Worm (Caenorhabditis elegans) whole organism, L1 larva: ENCODE measurements around the gene ZC395.11.

Experiments used
- C04F5.9 ChIP-seq: sonication (generic microtip); optimal IDR thresholded peaks from 2 replicates; lab custom pipeline; 2016; ENCODE audit warnings: missing genetic modification characterization, missing compliant biosample characterization
- C16A3.4 ChIP-seq: fragments of 150-350 bp; optimal IDR thresholded peaks from 2 replicates; lab custom pipeline; 2014; ENCODE audit warnings: missing biosample characterization, missing genetic modification characterization
- C34B4.2 ChIP-seq: sonication (generic microtip); optimal IDR thresholded peaks from 2 replicates; lab custom pipeline; 2017; ENCODE audit warnings: mild to moderate bottlenecking, missing genetic modification characterization, missing compliant biosample characterization
- Y116A8C.19 ChIP-seq: sonication (generic microtip); optimal IDR thresholded peaks from 2 replicates; lab custom pipeline; 2016; ENCODE audit warnings: missing compliant biosample characterization, missing genetic modification characterization, borderline replicate concordance
- aha-1 ChIP-seq: fragments of 150-350 bp; optimal IDR thresholded peaks from 2 replicates; lab custom pipeline; 2014; ENCODE audit warnings: missing biosample characterization, missing genetic modification characterization
- aly-2 ChIP-seq: fragments of 150-350 bp; optimal IDR thresholded peaks from 2 replicates; lab custom pipeline; 2014; ENCODE audit warnings: missing biosample characterization, missing genetic modification characterization
- ama-1 ChIP-seq: fragments of 150-350 bp; optimal IDR thresholded peaks from 2 replicates; lab custom pipeline; 2014
- blmp-1 ChIP-seq: fragments of 150-350 bp; optimal IDR thresholded peaks from 2 replicates; lab custom pipeline; 2014; ENCODE audit warnings: missing biosample characterization, missing genetic modification characterization
- ceh-8 ChIP-seq: fragments of 200-800 bp; sonication (Bioruptor generic); optimal IDR thresholded peaks from 2 replicates; lab custom pipeline; 2018; ENCODE audit warnings: mild to moderate bottlenecking, missing genetic modification characterization, moderate library complexity, missing compliant biosample characterization
- ceh-82 ChIP-seq, 3 experiments: fragments of 150-350 bp in 1 of 3; sonication (generic microtip) in 2 of 3; optimal IDR thresholded peaks; 2 replicates each; lab custom pipeline; 2014 to 2017; ENCODE audit warnings: missing biosample characterization in 3 of 3, missing genetic modification characterization in 3 of 3
- ceh-88 ChIP-seq: fragments of 200-800 bp; sonication (Bioruptor generic); IDR thresholded peaks from 2 replicates; pipeline ENCODE4 v1.3.6; 2022; ENCODE audit warnings: missing genetic modification characterization, missing compliant biosample characterization
- ceh-90 ChIP-seq: sonication (generic microtip); optimal IDR thresholded peaks from 2 replicates; lab custom pipeline; 2016; ENCODE audit warnings: missing genetic modification characterization, missing compliant biosample characterization
- ces-1 ChIP-seq: fragments of 150-350 bp; optimal IDR thresholded peaks from 2 replicates; lab custom pipeline; 2014; ENCODE audit warnings: missing biosample characterization, missing genetic modification reagents, missing genetic modification characterization
- efl-3 ChIP-seq: fragments of 200-800 bp; sonication (Bioruptor generic); optimal IDR thresholded peaks from 2 replicates; lab custom pipeline; 2018; ENCODE audit warnings: mild to moderate bottlenecking, missing genetic modification characterization, missing compliant biosample characterization
- egl-13 ChIP-seq: sonication (generic microtip); optimal IDR thresholded peaks from 2 replicates; lab custom pipeline; 2016; ENCODE audit warnings: missing genotype, missing genetic modification reagents, missing genetic modification characterization, missing compliant biosample characterization
- egl-27 ChIP-seq, 2 experiments: fragments of 150-350 bp in 1 of 2; sonication (generic microtip); optimal IDR thresholded peaks; 3 replicates each; lab custom pipeline; 2017 to 2018; ENCODE audit warnings: missing biosample characterization in 2 of 2, missing genetic modification characterization in 2 of 2, missing genetic modification reagents in 2 of 2
- elt-3 ChIP-seq, 6 experiments: fragments of 150-350 bp in 1 of 6; sonication (generic microtip); optimal IDR thresholded peaks; 2 replicates each; lab custom pipeline; 2017 to 2018; ENCODE audit warnings: missing biosample characterization in 6 of 6, missing genetic modification characterization in 6 of 6, inconsistent platforms in 1 of 6
- ets-5 ChIP-seq: fragments of 200-800 bp; sonication (Bioruptor generic); IDR thresholded peaks from 2 replicates; pipeline ENCODE4 v1.3.6; 2022; ENCODE audit warnings: missing genetic modification characterization, missing compliant biosample characterization
- fkh-10 ChIP-seq: sonication (generic microtip); optimal IDR thresholded peaks from 2 replicates; lab custom pipeline; 2017; ENCODE audit warnings: missing biosample characterization, missing genetic modification reagents, missing genetic modification characterization
- fkh-4 ChIP-seq: sonication (generic microtip); optimal IDR thresholded peaks from 2 replicates; lab custom pipeline; 2016; ENCODE audit warnings: missing compliant biosample characterization, missing genetic modification characterization, borderline replicate concordance
- fos-1 ChIP-seq: fragments of 150-350 bp; optimal IDR thresholded peaks from 2 replicates; lab custom pipeline; 2014; ENCODE audit warnings: missing biosample characterization, missing genetic modification characterization
- grh-1 ChIP-seq: fragments of 200-800 bp; sonication (Bioruptor generic); IDR thresholded peaks from 2 replicates; pipeline ENCODE4 v1.3.6; 2022; ENCODE audit warnings: missing genetic modification reagents, missing genetic modification characterization, missing compliant biosample characterization
- hlh-17 ChIP-seq: fragments of 200-800 bp; sonication (Bioruptor generic); optimal IDR thresholded peaks from 2 replicates; lab custom pipeline; 2018; ENCODE audit warnings: missing genetic modification characterization, mild to moderate bottlenecking, missing compliant biosample characterization, moderate library complexity, borderline replicate concordance
- hlh-4 ChIP-seq: sonication (generic microtip); optimal IDR thresholded peaks from 2 replicates; lab custom pipeline; 2016; ENCODE audit warnings: mild to moderate bottlenecking, missing genetic modification characterization, missing compliant biosample characterization
- irx-1 ChIP-seq: sonication (generic microtip); optimal IDR thresholded peaks from 2 replicates; lab custom pipeline; 2016; ENCODE audit warnings: missing genetic modification characterization, missing compliant biosample characterization
- isw-1 ChIP-seq: fragments of 200-800 bp; sonication (Bioruptor generic); IDR thresholded peaks from 2 replicates; pipeline ENCODE4 v1.3.6; 2022; ENCODE audit warnings: missing genetic modification characterization, missing compliant biosample characterization
- jun-1 ChIP-seq: fragments of 150-350 bp; optimal IDR thresholded peaks from 2 replicates; lab custom pipeline; 2014; ENCODE audit warnings: missing biosample characterization, missing genetic modification reagents, missing genetic modification characterization
- lin-15B ChIP-seq: fragments of 150-350 bp; sonication (generic microtip); optimal IDR thresholded peaks from 3 replicates; lab custom pipeline; 2014; ENCODE audit warnings: missing biosample characterization, missing genetic modification characterization
- lin-35 ChIP-seq, 2 experiments: fragments of 150-350 bp; optimal IDR thresholded peaks; 2 replicates each; lab custom pipeline; 2014; ENCODE audit warnings: missing biosample characterization in 2 of 2, missing genetic modification characterization in 2 of 2, missing genetic modification reagents in 2 of 2
- lsy-2 ChIP-seq, 2 experiments: fragments of 150-350 bp; optimal IDR thresholded peaks; 2 replicates each; lab custom pipeline; 2014; ENCODE audit warnings: missing biosample characterization in 2 of 2, missing genetic modification characterization in 2 of 2
- mab-9 ChIP-seq: fragments of 200-800 bp; sonication (Bioruptor generic); IDR thresholded peaks from 2 replicates; pipeline ENCODE4 v1.3.6; 2022; ENCODE audit warnings: missing genetic modification reagents, missing genetic modification characterization, missing compliant biosample characterization
- mef-2 ChIP-seq: fragments of 150-350 bp; optimal IDR thresholded peaks from 2 replicates; lab custom pipeline; 2014; ENCODE audit warnings: missing biosample characterization, missing genetic modification characterization
- nhr-11 ChIP-seq: fragments of 150-350 bp; optimal IDR thresholded peaks from 2 replicates; lab custom pipeline; 2014; ENCODE audit warnings: missing biosample characterization, missing genetic modification characterization
- nhr-19 ChIP-seq: fragments of 200-800 bp; sonication (Bioruptor generic); conservative IDR thresholded peaks from 2 replicates; pipeline ENCODE4 v1.3.6; 2022; ENCODE audit warnings: missing genetic modification characterization, missing compliant biosample characterization
- nhr-237 ChIP-seq: fragments of 150-350 bp; optimal IDR thresholded peaks from 2 replicates; lab custom pipeline; 2014; ENCODE audit warnings: missing biosample characterization, missing genetic modification characterization
- nhr-76 ChIP-seq: sonication (generic microtip); optimal IDR thresholded peaks from 2 replicates; lab custom pipeline; 2017; ENCODE audit warnings: missing biosample characterization, missing genetic modification characterization
- nhr-77 ChIP-seq: fragments of 150-350 bp; optimal IDR thresholded peaks from 2 replicates; lab custom pipeline; 2014; ENCODE audit warnings: missing biosample characterization, missing genetic modification characterization
- nhr-85 ChIP-seq: sonication (generic microtip); peaks from one replicate; lab custom pipeline; 2016; ENCODE audit warnings: missing genetic modification characterization, inconsistent platforms, missing compliant biosample characterization
- nhr-90 ChIP-seq: sonication (generic microtip); optimal IDR thresholded peaks from 2 replicates; lab custom pipeline; 2016; ENCODE audit warnings: mild to moderate bottlenecking, missing genetic modification characterization, missing compliant biosample characterization; ENCODE audit not compliant: poor library complexity
- pax-3 ChIP-seq: fragments of 200-800 bp; sonication (Bioruptor generic); optimal IDR thresholded peaks from 2 replicates; lab custom pipeline; 2018; ENCODE audit warnings: mild to moderate bottlenecking, missing genetic modification characterization, moderate library complexity, missing compliant biosample characterization
- skn-1 ChIP-seq: fragments of 150-350 bp; optimal IDR thresholded peaks from 2 replicates; lab custom pipeline; 2014; ENCODE audit warnings: missing biosample characterization, missing genetic modification characterization
- snpc-4 ChIP-seq: fragments of 150-350 bp; optimal IDR thresholded peaks from 2 replicates; lab custom pipeline; 2014; ENCODE audit warnings: missing biosample characterization, missing genetic modification characterization
- sptf-1 ChIP-seq: fragments of 150-350 bp; optimal IDR thresholded peaks from 2 replicates; lab custom pipeline; 2014; ENCODE audit warnings: missing biosample characterization, missing genetic modification characterization
- sup-37 ChIP-seq: fragments of 200-800 bp; sonication (Bioruptor generic); optimal IDR thresholded peaks from 2 replicates; lab custom pipeline; 2018; ENCODE audit warnings: mild to moderate bottlenecking, missing genetic modification characterization, missing compliant biosample characterization
- swsn-7 ChIP-seq: sonication (generic microtip); optimal IDR thresholded peaks from 2 replicates; lab custom pipeline; 2016; ENCODE audit warnings: missing genetic modification characterization, missing compliant biosample characterization
- tbx-2 ChIP-seq: sonication (generic microtip); optimal IDR thresholded peaks from 2 replicates; lab custom pipeline; 2016; ENCODE audit warnings: missing genetic modification characterization, missing compliant biosample characterization
- unc-130 ChIP-seq: fragments of 150-350 bp; optimal IDR thresholded peaks from 2 replicates; lab custom pipeline; 2017; ENCODE audit warnings: missing biosample characterization, missing genetic modification characterization, inconsistent platforms
- unc-62 ChIP-seq: fragments of 150-350 bp; optimal IDR thresholded peaks from 2 replicates; lab custom pipeline; 2014; ENCODE audit warnings: missing biosample characterization, missing genetic modification reagents, missing genetic modification characterization
- unc-86 ChIP-seq: sonication (generic microtip); optimal IDR thresholded peaks from 2 replicates; lab custom pipeline; 2016; ENCODE audit warnings: missing genetic modification characterization, missing compliant biosample characterization
- xbp-1 ChIP-seq: sonication (generic microtip); optimal IDR thresholded peaks from 2 replicates; lab custom pipeline; 2016; ENCODE audit warnings: missing genetic modification characterization, missing compliant biosample characterization
- zip-4 ChIP-seq: fragments of 200-800 bp; sonication (Bioruptor generic); optimal IDR thresholded peaks from 2 replicates; lab custom pipeline; 2018; ENCODE audit warnings: mild to moderate bottlenecking, missing genetic modification characterization, moderate library complexity, missing compliant biosample characterization
- ztf-11 ChIP-seq, 2 experiments: sonication (generic microtip); optimal IDR thresholded peaks; 2 replicates each; lab custom pipeline; 2016 to 2017; ENCODE audit warnings: missing genetic modification characterization in 2 of 2, missing biosample characterization in 1 of 2, missing compliant biosample characterization in 1 of 2

The ZC395.11 gene

DNA sequence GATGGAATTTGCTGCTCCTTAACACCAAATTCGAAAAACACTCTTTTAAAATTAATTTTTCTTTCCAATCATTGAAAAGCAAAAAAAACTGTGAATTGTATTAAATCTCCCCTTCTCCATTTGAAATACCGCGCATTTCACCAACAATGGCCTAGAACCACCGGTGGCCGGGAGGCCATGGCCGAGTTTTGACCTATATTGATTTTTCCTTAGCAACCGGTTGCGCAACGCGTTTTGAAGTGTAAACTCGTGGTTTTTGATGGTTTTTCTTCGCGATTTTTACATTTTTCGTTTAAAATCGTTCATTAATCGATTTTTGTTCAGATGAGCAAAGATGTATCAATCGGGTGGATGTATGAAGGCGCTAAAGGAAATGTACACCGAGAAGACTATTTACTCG lies 22.2 kb upstream of the ZC395.11 start, which contains the start of gene mog-3 (continued):
- no peak for TF ChIP-seq mab-9 (GFP tag; lab: Robert Waterston, UW)
- TF ChIP-seq fkh-10 (GFP tag; lab: Kevin White, UChicago): no peak
- no peak for TF ChIP-seq sup-37 (GFP tag; lab: Kevin White, UChicago)
- no peak for TF ChIP-seq ets-5 (GFP tag; lab: Robert Waterston, UW)
- peak; percentile 30 for TF ChIP-seq Y116A8C.19
- TF ChIP-seq efl-3 (GFP tag; lab: Kevin White, UChicago): peak; percentile 49
- peak; percentile 72 for TF ChIP-seq irx-1 (tag; lab: Kevin White, UChicago)
- TF ChIP-seq lsy-2 (tag; optimal IDR thresholded peaks at IDR 0.05; lab: Kevin White, UChicago): peak; percentile 62 to 82
- TF ChIP-seq lin-15B (tag; lab: Kevin White, UChicago): peak; percentile 7
- no peak for TF ChIP-seq ces-1
- no peak for TF ChIP-seq nhr-76 (tag; lab: Kevin White, UChicago)
- peak in 1 of 2 experiments; percentile 80 for TF ChIP-seq ztf-11 (tag; optimal IDR thresholded peaks at IDR 0.05; lab: Kevin White, UChicago)
- TF ChIP-seq ceh-90 (tag; lab: Kevin White, UChicago): peak; percentile 90
- TF ChIP-seq lin-35 (GFP tag; optimal IDR thresholded peaks at IDR 0.05; lab: Kevin White, UChicago): peak; percentile 91 to 96
- TF ChIP-seq nhr-237 (tag; lab: Kevin White, UChicago): no peak
- TF ChIP-seq isw-1 (GFP tag; lab: Robert Waterston, UW): peak; percentile 65
- TF ChIP-seq unc-130 (tag; lab: Kevin White, UChicago): no peak
- peak; percentile 21 for TF ChIP-seq snpc-4
- TF ChIP-seq egl-13 (tag; lab: Kevin White, UChicago): peak; percentile 74
- no peak for TF ChIP-seq hlh-4
- peak; percentile 85 for TF ChIP-seq nhr-85
- no peak for TF ChIP-seq elt-3 (tag; optimal IDR thresholded peaks at IDR 0.05; lab: Kevin White, UChicago)
- TF ChIP-seq sptf-1 (tag; lab: Kevin White, UChicago): no peak
- TF ChIP-seq ama-1 (lab: Kevin White, UChicago): no peak
- no peak for TF ChIP-seq nhr-77 (tag; lab: Kevin White, UChicago)
- peak; percentile 11 to 66 (median 11) for TF ChIP-seq ceh-82 (tag; optimal IDR thresholded peaks at IDR 0.05; lab: Kevin White, UChicago)
- no peak for TF ChIP-seq ceh-8
- no peak for TF ChIP-seq jun-1 (tag; lab: Kevin White, UChicago)
- TF ChIP-seq unc-62: no peak
- no peak for TF ChIP-seq mef-2 (tag; lab: Kevin White, UChicago)
- peak; percentile 82 for TF ChIP-seq fkh-4
- peak; percentile 81 for TF ChIP-seq nhr-90 (tag; lab: Kevin White, UChicago)
- TF ChIP-seq egl-27 (tag; optimal IDR thresholded peaks at IDR 0.05; lab: Kevin White, UChicago): no peak
- no peak for TF ChIP-seq ceh-88 (GFP tag; lab: Robert Waterston, UW)
- TF ChIP-seq, all 84 proteins: peak for 46

DNA sequence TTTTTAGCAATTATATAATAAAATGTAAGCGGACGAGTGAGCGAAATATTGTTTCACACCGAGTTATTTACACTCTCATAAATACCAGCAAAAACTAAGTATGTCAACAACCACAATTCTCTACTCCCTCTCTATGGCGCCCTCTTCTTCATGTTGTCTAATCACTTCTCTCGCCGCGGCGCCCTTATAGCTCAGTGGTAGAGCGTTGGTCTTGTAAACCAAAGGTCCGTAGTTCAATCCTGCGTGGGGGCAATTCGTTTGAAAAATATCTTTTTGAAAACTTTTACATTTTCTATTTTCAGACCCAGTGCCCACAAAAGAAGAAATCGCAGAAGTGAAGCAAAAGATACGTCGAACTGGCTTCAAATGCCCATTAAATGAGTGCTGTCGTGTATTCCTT lies 19.6 kb upstream of the ZC395.11 start:
- no peak for TF ChIP-seq C04F5.9
- no peak for TF ChIP-seq hlh-17 (GFP tag; lab: Kevin White, UChicago)
- TF ChIP-seq aly-2 (tag; lab: Kevin White, UChicago): peak; percentile 31
- no peak for TF ChIP-seq nhr-85
- peak; percentile 24 for TF ChIP-seq blmp-1 (tag; lab: Kevin White, UChicago)
- peak; percentile 32 for TF ChIP-seq isw-1 (GFP tag; lab: Robert Waterston, UW)
- peak; percentile 66 for TF ChIP-seq swsn-7 (tag; lab: Kevin White, UChicago)
- no peak for TF ChIP-seq sptf-1 (tag; lab: Kevin White, UChicago)
- no peak for TF ChIP-seq aha-1
- TF ChIP-seq nhr-237 (tag; lab: Kevin White, UChicago): no peak
- no peak for TF ChIP-seq grh-1 (GFP tag; lab: Robert Waterston, UW)
- TF ChIP-seq nhr-76 (tag; lab: Kevin White, UChicago): no peak
- TF ChIP-seq zip-4 (GFP tag; lab: Kevin White, UChicago): peak; percentile 21
- peak; percentile 65 for TF ChIP-seq nhr-19 (GFP tag; lab: Robert Waterston, UW)
- TF ChIP-seq nhr-11 (tag; lab: Kevin White, UChicago): no peak
- TF ChIP-seq unc-62: no peak
- TF ChIP-seq C34B4.2: no peak
- TF ChIP-seq fos-1 (tag; lab: Kevin White, UChicago): no peak
- TF ChIP-seq efl-3 (GFP tag; lab: Kevin White, UChicago): no peak
- no peak for TF ChIP-seq ces-1
- TF ChIP-seq xbp-1: peak; percentile 56
- peak; percentile 56 for TF ChIP-seq tbx-2 (tag; lab: Kevin White, UChicago)
- peak in 1 of 2 experiments; percentile 3 for TF ChIP-seq ztf-11 (tag; optimal IDR thresholded peaks at IDR 0.05; lab: Kevin White, UChicago)
- no peak for TF ChIP-seq sup-37 (GFP tag; lab: Kevin White, UChicago)
- peak; percentile 8 for TF ChIP-seq pax-3 (tag; lab: Kevin White, UChicago)
- TF ChIP-seq C16A3.4 (tag; lab: Kevin White, UChicago): peak; percentile 57
- peak; percentile 39 for TF ChIP-seq unc-86 (tag; lab: Kevin White, UChicago)
- TF ChIP-seq skn-1 (tag; lab: Kevin White, UChicago): peak; percentile 31
- TF ChIP-seq nhr-77 (tag; lab: Kevin White, UChicago): peak; percentile 37
